Worm (Caenorhabditis elegans) whole organism, young adult: ENCODE results near the gene tbx-41.
A peak's percentile ranks its signal among the peaks of the same experiment; 100 is the strongest.

ENCODE experiments used
- F37B4.10 ChIP-seq: fragments of 200-800 bp; sonication (Bioruptor generic); IDR thresholded peaks from 2 replicates; pipeline ENCODE4 v1.3.6; 2022; ENCODE audit warnings: missing genetic modification characterization, missing compliant biosample characterization
- F52B5.7 ChIP-seq: sonication (generic microtip); optimal IDR thresholded peaks from 2 replicates; lab custom pipeline; 2016; ENCODE audit warnings: mild to moderate bottlenecking, missing genetic modification characterization, missing compliant biosample characterization
- K11D2.4 ChIP-seq: fragments of 200-800 bp; sonication (Bioruptor generic); IDR thresholded peaks from 2 replicates; pipeline ENCODE4 v1.3.6; 2022; ENCODE audit warnings: missing genetic modification reagents, missing genetic modification characterization, missing compliant biosample characterization
- Y53F4B.3 ChIP-seq: fragments of 200-800 bp; sonication (Bioruptor generic); IDR thresholded peaks from 2 replicates; pipeline ENCODE4 v1.3.6; 2022; ENCODE audit warnings: missing genetic modification reagents, missing genetic modification characterization, missing compliant biosample characterization
- Y53G8AR.9 ChIP-seq: fragments of 200-800 bp; sonication (Bioruptor generic); conservative IDR thresholded peaks from 2 replicates; pipeline ENCODE4 v1.3.6; 2022; ENCODE audit warnings: missing genetic modification reagents, missing genetic modification characterization, missing compliant biosample characterization
- Y56A3A.18 ChIP-seq: fragments of 200-800 bp; sonication (Bioruptor generic); IDR thresholded peaks from 2 replicates; pipeline ENCODE4 v1.3.6; 2022; ENCODE audit warnings: missing genetic modification reagents, missing genetic modification characterization, missing compliant biosample characterization
- Y95B8A.8 ChIP-seq: fragments of 200-800 bp; sonication (Bioruptor generic); IDR thresholded peaks from 2 replicates; pipeline ENCODE4 v1.3.6; 2022; ENCODE audit warnings: missing genetic modification reagents, missing genetic modification characterization, missing compliant biosample characterization
- atf-7 ChIP-seq: sonication (generic microtip); optimal IDR thresholded peaks from 2 replicates; lab custom pipeline; 2017; ENCODE audit warnings: mild to moderate bottlenecking, missing genetic modification characterization, missing compliant biosample characterization
- bed-2 ChIP-seq: fragments of 200-800 bp; sonication (Bioruptor generic); IDR thresholded peaks from 2 replicates; pipeline ENCODE4 v1.3.6; 2022; ENCODE audit warnings: missing genetic modification reagents, missing genetic modification characterization, missing compliant biosample characterization
- ccch-3 ChIP-seq: fragments of 200-800 bp; sonication (Bioruptor generic); optimal IDR thresholded peaks from 2 replicates; lab custom pipeline; 2018; ENCODE audit warnings: mild to moderate bottlenecking, missing genetic modification characterization, missing compliant biosample characterization
- ceh-100 ChIP-seq: fragments of 200-800 bp; sonication (Bioruptor generic); IDR thresholded peaks from 2 replicates; pipeline ENCODE4 v1.3.6; 2022; ENCODE audit warnings: missing genetic modification reagents, missing genetic modification characterization, missing compliant biosample characterization
- ceh-40 ChIP-seq: fragments of 200-800 bp; sonication (Bioruptor generic); IDR thresholded peaks from 2 replicates; pipeline ENCODE4 v1.3.6; 2022; ENCODE audit warnings: missing genetic modification characterization, missing compliant biosample characterization
- chd-7 ChIP-seq: sonication (generic microtip); optimal IDR thresholded peaks from 2 replicates; lab custom pipeline; 2016; ENCODE audit warnings: mild to moderate bottlenecking, missing genetic modification characterization, moderate library complexity, missing compliant biosample characterization
- die-1 ChIP-seq: sonication (generic microtip); optimal IDR thresholded peaks from 2 replicates; lab custom pipeline; 2016; ENCODE audit warnings: missing genotype, mild to moderate bottlenecking, missing genetic modification characterization, missing compliant biosample characterization
- dpff-1 ChIP-seq: sonication (generic microtip); optimal IDR thresholded peaks from 2 replicates; lab custom pipeline; 2017; ENCODE audit warnings: mild to moderate bottlenecking, missing genetic modification characterization, missing compliant biosample characterization
- efl-1 ChIP-seq: fragments of 150-350 bp; optimal IDR thresholded peaks from 2 replicates; lab custom pipeline; 2014; ENCODE audit warnings: missing biosample characterization, missing genetic modification reagents, missing genetic modification characterization
- ekl-4 ChIP-seq: fragments of 200-800 bp; sonication (Bioruptor generic); IDR thresholded peaks from 2 replicates; pipeline ENCODE4 v1.3.6; 2022; ENCODE audit warnings: missing genetic modification reagents, missing genetic modification characterization, missing compliant biosample characterization
- ets-4 ChIP-seq: fragments of 200-800 bp; sonication (Bioruptor generic); optimal IDR thresholded peaks from 2 replicates; lab custom pipeline; 2018; ENCODE audit warnings: mild to moderate bottlenecking, missing genetic modification characterization, missing compliant biosample characterization
- hlh-12 ChIP-seq: sonication (generic microtip); optimal IDR thresholded peaks from 2 replicates; lab custom pipeline; 2016; ENCODE audit warnings: missing genetic modification characterization, missing compliant biosample characterization
- hlh-26 ChIP-seq: fragments of 200-800 bp; sonication (Bioruptor generic); conservative IDR thresholded peaks from 2 replicates; pipeline ENCODE4 v1.3.6; 2022; ENCODE audit warnings: missing genetic modification reagents, missing genetic modification characterization, missing compliant biosample characterization
- hsf-1 ChIP-seq: fragments of 200-800 bp; sonication (Bioruptor generic); IDR thresholded peaks from 2 replicates; pipeline ENCODE4 v1.3.6; 2022; ENCODE audit warnings: missing genetic modification reagents, missing genetic modification characterization, missing compliant biosample characterization
- let-526 ChIP-seq: fragments of 200-800 bp; sonication (Bioruptor generic); IDR thresholded peaks from 2 replicates; pipeline ENCODE4 v1.3.6; 2022; ENCODE audit warnings: missing genetic modification reagents, missing genetic modification characterization, missing compliant biosample characterization
- lin-26 ChIP-seq: fragments of 200-800 bp; sonication (Bioruptor generic); IDR thresholded peaks from 2 replicates; pipeline ENCODE4 v1.3.6; 2022; ENCODE audit warnings: missing genetic modification reagents, missing genetic modification characterization, missing compliant biosample characterization
- lin-40 ChIP-seq: sonication (generic microtip); optimal IDR thresholded peaks from 2 replicates; lab custom pipeline; 2016; ENCODE audit warnings: missing genetic modification characterization, mild to moderate bottlenecking, missing compliant biosample characterization, missing genotype, missing genetic modification reagents
- lir-1 ChIP-seq: fragments of 200-800 bp; sonication (Bioruptor generic); conservative IDR thresholded peaks from 2 replicates; pipeline ENCODE4 v1.3.6; 2022; ENCODE audit warnings: missing genetic modification reagents, missing genetic modification characterization, missing compliant biosample characterization
- madf-3 ChIP-seq: fragments of 200-800 bp; sonication (Bioruptor generic); IDR thresholded peaks from 2 replicates; pipeline ENCODE4 v1.3.6; 2022; ENCODE audit warnings: missing genetic modification reagents, missing genetic modification characterization, missing compliant biosample characterization
- madf-6 ChIP-seq: fragments of 200-800 bp; sonication (Bioruptor generic); IDR thresholded peaks from 2 replicates; pipeline ENCODE4 v1.3.6; 2022; ENCODE audit warnings: missing genetic modification reagents, missing genetic modification characterization, missing compliant biosample characterization
- mcd-1 ChIP-seq: fragments of 200-800 bp; sonication (Bioruptor generic); IDR thresholded peaks from 2 replicates; pipeline ENCODE4 v1.3.6; 2022; ENCODE audit warnings: missing genetic modification reagents, missing genetic modification characterization, missing compliant biosample characterization
- mel-28 ChIP-seq: sonication (generic microtip); optimal IDR thresholded peaks from 2 replicates; lab custom pipeline; 2016; ENCODE audit warnings: borderline replicate concordance, mild to moderate bottlenecking, missing genetic modification characterization, missing compliant biosample characterization
- nfyb-1 ChIP-seq: fragments of 200-800 bp; sonication (Bioruptor generic); IDR thresholded peaks from 2 replicates; pipeline ENCODE4 v1.3.6; 2022; ENCODE audit warnings: missing genetic modification reagents, missing genetic modification characterization, missing compliant biosample characterization
- nhr-120 ChIP-seq: fragments of 200-800 bp; sonication (Bioruptor generic); IDR thresholded peaks from 2 replicates; pipeline ENCODE4 v1.3.6; 2022; ENCODE audit warnings: missing genetic modification characterization, missing compliant biosample characterization
- nhr-27 ChIP-seq: fragments of 200-800 bp; sonication (Bioruptor generic); optimal IDR thresholded peaks from 2 replicates; lab custom pipeline; 2018; ENCODE audit warnings: mild to moderate bottlenecking, missing genetic modification characterization, moderate library complexity, missing compliant biosample characterization
- nhr-80 ChIP-seq: sonication (generic microtip); optimal IDR thresholded peaks from 2 replicates; lab custom pipeline; 2016; ENCODE audit warnings: missing genetic modification characterization, missing compliant biosample characterization
- pbrm-1 ChIP-seq: fragments of 200-800 bp; sonication (Bioruptor generic); IDR thresholded peaks from 2 replicates; pipeline ENCODE4 v1.3.6; 2022; ENCODE audit warnings: missing genetic modification reagents, missing genetic modification characterization, missing compliant biosample characterization
- pha-4 ChIP-seq: fragments of 150-350 bp; sonication (generic microtip); optimal IDR thresholded peaks from 2 replicates; lab custom pipeline; 2014; ENCODE audit warnings: missing biosample characterization, missing genetic modification reagents, missing genetic modification characterization
- rcor-1 ChIP-seq: fragments of 200-800 bp; sonication (Bioruptor generic); IDR thresholded peaks from 2 replicates; pipeline ENCODE4 v1.3.6; 2022; ENCODE audit warnings: missing genetic modification reagents, missing genetic modification characterization, missing compliant biosample characterization
- rec-8 ChIP-seq, 2 experiments: sonication (generic microtip); optimal IDR thresholded peaks; 2 replicates each; lab custom pipeline; 2016; ENCODE audit warnings: mild to moderate bottlenecking in 2 of 2, missing genetic modification characterization in 2 of 2, missing genetic modification reagents in 2 of 2, missing genotype in 2 of 2, missing biosample characterization in 1 of 2, missing compliant biosample characterization in 1 of 2, moderate library complexity in 1 of 2
- sdz-38 ChIP-seq: sonication (generic microtip); optimal IDR thresholded peaks from 2 replicates; lab custom pipeline; 2016; ENCODE audit warnings: missing genotype, missing genetic modification characterization, missing compliant biosample characterization
- snpc-1.1 ChIP-seq: sonication (generic microtip); optimal IDR thresholded peaks from 2 replicates; lab custom pipeline; 2017; ENCODE audit warnings: missing genetic modification characterization, mild to moderate bottlenecking, missing compliant biosample characterization, antibody characterized with exemption, moderate library complexity, missing genotype, missing genetic modification reagents; ENCODE audit not compliant: insufficient read depth
- snpc-1.3 ChIP-seq: sonication (generic microtip); optimal IDR thresholded peaks from 2 replicates; lab custom pipeline; 2017; ENCODE audit warnings: missing genetic modification characterization, mild to moderate bottlenecking, missing compliant biosample characterization, antibody characterized with exemption, moderate library complexity, missing genotype, missing genetic modification reagents; ENCODE audit not compliant: insufficient read depth
- somi-1 ChIP-seq: fragments of 200-800 bp; sonication (Bioruptor generic); optimal IDR thresholded peaks from 2 replicates; lab custom pipeline; 2018; ENCODE audit warnings: mild to moderate bottlenecking, missing genetic modification characterization, missing compliant biosample characterization
- tlf-1 ChIP-seq: fragments of 200-800 bp; sonication (Bioruptor generic); optimal IDR thresholded peaks from 2 replicates; lab custom pipeline; 2018; ENCODE audit warnings: mild to moderate bottlenecking, missing genetic modification characterization, missing compliant biosample characterization
- xnd-1 ChIP-seq: sonication (generic microtip); optimal IDR thresholded peaks from 2 replicates; lab custom pipeline; 2016; ENCODE audit warnings: missing genotype, missing genetic modification reagents, missing genetic modification characterization, missing compliant biosample characterization
- zfh-2 ChIP-seq: fragments of 200-800 bp; sonication (Bioruptor generic); conservative IDR thresholded peaks from 2 replicates; pipeline ENCODE4 v1.3.6; 2022; ENCODE audit warnings: missing genetic modification reagents, missing genetic modification characterization, missing compliant biosample characterization
- ztf-26 ChIP-seq: sonication (generic microtip); optimal IDR thresholded peaks from 2 replicates; lab custom pipeline; 2017; ENCODE audit warnings: missing genetic modification characterization, missing compliant biosample characterization
- ztf-3 ChIP-seq: fragments of 200-800 bp; sonication (Bioruptor generic); optimal IDR thresholded peaks from 2 replicates; lab custom pipeline; 2018; ENCODE audit warnings: mild to moderate bottlenecking, missing genetic modification characterization, missing compliant biosample characterization
- ztf-6 ChIP-seq: fragments of 200-800 bp; sonication (Bioruptor generic); IDR thresholded peaks from 2 replicates; pipeline ENCODE4 v1.3.6; 2022; ENCODE audit warnings: missing genetic modification reagents, missing genetic modification characterization, missing compliant biosample characterization

Gene tbx-41

DNA sequence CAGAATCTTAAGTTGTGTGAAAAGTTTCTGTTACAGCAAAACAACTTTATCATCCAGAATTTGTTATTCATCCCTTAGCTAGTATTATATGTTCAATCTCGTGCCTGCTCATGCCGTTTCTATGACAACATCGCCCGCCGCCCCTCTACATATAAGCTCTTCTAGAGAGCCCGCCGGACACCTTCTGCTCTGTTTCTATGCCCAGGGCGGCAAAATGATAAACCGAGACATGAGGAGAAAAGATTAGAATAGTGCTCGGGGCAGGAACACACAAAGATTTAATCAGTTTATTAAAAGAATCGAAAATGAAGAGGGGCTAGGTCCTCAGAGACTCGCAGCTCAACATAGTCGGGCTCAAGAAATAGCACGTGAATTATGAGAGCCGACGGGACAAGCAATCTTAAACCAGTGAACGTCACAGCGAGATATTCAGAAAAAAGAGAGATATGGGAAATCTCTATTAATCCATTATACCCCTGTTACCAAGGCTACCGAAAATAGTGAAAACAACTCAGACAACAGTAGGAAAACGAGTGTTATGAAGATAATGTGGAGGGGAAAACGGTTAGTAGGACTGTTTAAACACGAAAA, 23.5 kb downstream of the tbx-41 start (continued):
- TF ChIP-seq rcor-1: peak; percentile 62; the same call in 1 of the 2 replicates
- no peak for TF ChIP-seq nhr-120 (GFP tag; lab: Robert Waterston, UW)
- TF ChIP-seq ceh-100 (GFP tag; lab: Robert Waterston, UW): no peak
- TF ChIP-seq Y53F4B.3 (GFP tag; lab: Robert Waterston, UW): no peak
- TF ChIP-seq snpc-1.1: no peak
- TF ChIP-seq tlf-1 (GFP tag; lab: Kevin White, UChicago): peak; percentile 72
- TF ChIP-seq ets-4 (GFP tag; lab: Kevin White, UChicago): peak; percentile 9
- TF ChIP-seq ekl-4 (GFP tag; lab: Robert Waterston, UW): no peak
- no peak for TF ChIP-seq nhr-27 (tag; lab: Kevin White, UChicago)
- no peak for TF ChIP-seq die-1 (tag; lab: Kevin White, UChicago)
- TF ChIP-seq somi-1 (GFP tag; lab: Kevin White, UChicago): peak; percentile 61
- no peak for TF ChIP-seq nfyb-1 (GFP tag; lab: Robert Waterston, UW)
- no peak for TF ChIP-seq efl-1 (GFP tag; lab: Kevin White, UChicago)
- no peak for TF ChIP-seq ztf-6
- no peak for TF ChIP-seq Y53G8AR.9
- TF ChIP-seq ztf-26: peak; percentile 41
- TF ChIP-seq lir-1 (GFP tag; lab: Robert Waterston, UW): no peak
- TF ChIP-seq xnd-1 (tag; lab: Kevin White, UChicago): no peak
- peak; percentile 85 for TF ChIP-seq K11D2.4 (GFP tag; lab: Robert Waterston, UW)
- no peak for TF ChIP-seq F52B5.7 (tag; lab: Kevin White, UChicago)
- TF ChIP-seq sdz-38 (tag; lab: Kevin White, UChicago): no peak
- no peak for TF ChIP-seq bed-2 (GFP tag; lab: Robert Waterston, UW)
- TF ChIP-seq atf-7 (tag; lab: Kevin White, UChicago): peak; percentile 57
- TF ChIP-seq nhr-80 (tag; lab: Kevin White, UChicago): peak; percentile 50
- peak; percentile 9 for TF ChIP-seq chd-7 (tag; lab: Kevin White, UChicago)
- TF ChIP-seq ceh-40 (GFP tag; lab: Robert Waterston, UW): no peak
- TF ChIP-seq mel-28 (tag; lab: Kevin White, UChicago): no peak
- TF ChIP-seq zfh-2 (GFP tag; lab: Robert Waterston, UW): peak; percentile 77
- no peak for TF ChIP-seq F37B4.10 (GFP tag; lab: Robert Waterston, UW)
- TF ChIP-seq lin-40 (tag; lab: Kevin White, UChicago): peak; percentile 91
- TF ChIP-seq mcd-1: no peak; the same call in 1 of the 2 replicates
- no peak for TF ChIP-seq ztf-3 (GFP tag; lab: Kevin White, UChicago)
- no peak for TF ChIP-seq madf-6 (GFP tag; lab: Robert Waterston, UW)
- no peak for TF ChIP-seq lin-26 (GFP tag; lab: Robert Waterston, UW)
- TF ChIP-seq pbrm-1 (GFP tag; lab: Robert Waterston, UW): no peak
- TF ChIP-seq let-526: no peak

DNA sequence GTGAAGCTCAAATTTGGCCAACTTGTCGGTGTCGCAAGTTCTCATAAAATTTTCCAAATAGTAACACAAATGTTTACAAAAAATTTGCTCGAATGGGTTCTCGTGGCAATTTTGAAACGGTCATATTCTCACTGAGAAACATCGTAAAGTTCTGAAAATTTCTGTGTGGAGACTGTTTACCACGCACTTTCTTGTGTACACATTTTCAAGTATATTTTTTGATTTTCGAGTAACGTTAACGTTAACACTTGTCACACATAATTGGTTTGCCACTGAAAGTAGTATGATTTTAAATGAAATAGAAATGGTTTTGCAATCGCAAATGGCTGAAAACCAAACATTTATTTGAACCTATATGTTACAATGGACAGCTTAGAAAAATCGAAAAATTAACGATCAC, 25.8 kb downstream of the tbx-41 start:
- no peak for TF ChIP-seq hlh-12
- TF ChIP-seq snpc-1.3 (tag; lab: Kevin White, UChicago): no peak
- TF ChIP-seq tlf-1 (GFP tag; lab: Kevin White, UChicago): no peak
- no peak for TF ChIP-seq madf-3
- no peak for TF ChIP-seq ccch-3 (GFP tag; lab: Kevin White, UChicago)
- TF ChIP-seq rec-8 (tag; optimal IDR thresholded peaks at IDR 0.05; lab: Kevin White, UChicago): no peak
- TF ChIP-seq nhr-27 (tag; lab: Kevin White, UChicago): no peak
- TF ChIP-seq Y56A3A.18 (GFP tag; lab: Robert Waterston, UW): no peak
- no peak for TF ChIP-seq pha-4 (tag; lab: Kevin White, UChicago)
- TF ChIP-seq hlh-26 (GFP tag; lab: Robert Waterston, UW): no peak
- no peak for TF ChIP-seq hsf-1 (GFP tag; lab: Robert Waterston, UW)
- no peak for TF ChIP-seq Y95B8A.8
- TF ChIP-seq dpff-1 (tag; lab: Kevin White, UChicago): no peak
